Worm (Caenorhabditis elegans) whole organism, mixed stage, embryonic: ENCODE data around the gene F46C5.1.

Source experiments
- blmp-1 ChIP-seq: fragments of 150-350 bp; optimal IDR thresholded peaks from 2 replicates; lab custom pipeline; 2014; ENCODE audit warnings: missing biosample characterization, missing genetic modification characterization
- hlh-1 ChIP-seq: fragments of 150-350 bp; optimal IDR thresholded peaks from 2 replicates; lab custom pipeline; 2014; ENCODE audit warnings: missing biosample characterization, missing genetic modification reagents, missing genetic modification characterization
- lin-13 ChIP-seq: fragments of 150-350 bp; optimal IDR thresholded peaks from 2 replicates; lab custom pipeline; 2014; ENCODE audit warnings: missing biosample characterization, missing genetic modification characterization
- lsy-2 ChIP-seq: fragments of 150-350 bp; optimal IDR thresholded peaks from 2 replicates; lab custom pipeline; 2014; ENCODE audit warnings: missing biosample characterization, missing genetic modification characterization
- mep-1 ChIP-seq: fragments of 150-350 bp; optimal IDR thresholded peaks from 2 replicates; lab custom pipeline; 2017; ENCODE audit warnings: missing biosample characterization, missing genetic modification reagents, missing genetic modification characterization, inconsistent platforms
- nhr-12 ChIP-seq: fragments of 150-350 bp; optimal IDR thresholded peaks from 2 replicates; lab custom pipeline; 2014; ENCODE audit warnings: missing biosample characterization, missing genetic modification characterization
- nhr-2 ChIP-seq: fragments of 150-350 bp; optimal IDR thresholded peaks from 2 replicates; lab custom pipeline; 2014; ENCODE audit warnings: missing biosample characterization, missing genetic modification characterization
- nhr-237 ChIP-seq: fragments of 150-350 bp; optimal IDR thresholded peaks from 2 replicates; lab custom pipeline; 2014; ENCODE audit warnings: missing biosample characterization, missing genetic modification characterization
- nhr-76 ChIP-seq: sonication (generic microtip); optimal IDR thresholded peaks from 2 replicates; lab custom pipeline; 2017; ENCODE audit warnings: missing biosample characterization, missing genetic modification characterization
- pha-4 ChIP-seq: fragments of 150-350 bp; optimal IDR thresholded peaks from 2 replicates; lab custom pipeline; 2018; ENCODE audit warnings: missing biosample characterization, missing genetic modification reagents, missing genetic modification characterization
- sem-2 ChIP-seq: fragments of 200-800 bp; sonication (Bioruptor generic); optimal IDR thresholded peaks from 2 replicates; lab custom pipeline; 2018; ENCODE audit warnings: mild to moderate bottlenecking, missing genetic modification characterization, missing compliant biosample characterization
- snpc-4 ChIP-seq: fragments of 150-350 bp; optimal IDR thresholded peaks from 2 replicates; lab custom pipeline; 2014; ENCODE audit warnings: missing biosample characterization, missing genetic modification characterization
- unc-62 ChIP-seq: fragments of 150-350 bp; optimal IDR thresholded peaks from 2 replicates; lab custom pipeline; 2014; ENCODE audit warnings: missing biosample characterization, missing genetic modification reagents, missing genetic modification characterization

- TF ChIP-seq hlh-1 (tag; lab: Kevin White, UChicago) (no peak), snpc-4 (tag; lab: Kevin White, UChicago) (no peak), sem-2 (GFP tag; lab: Kevin White, UChicago) (no peak), nhr-12 (tag; lab: Kevin White, UChicago) (no peak), mep-1 (no peak), pha-4 (no peak), lsy-2 (tag; lab: Kevin White, UChicago) (no peak), nhr-237 (tag; lab: Kevin White, UChicago) (no peak), blmp-1 (tag; lab: Kevin White, UChicago) (no peak), lin-13 (tag; lab: Kevin White, UChicago) (no peak), nhr-76 (tag; lab: Kevin White, UChicago) (no peak), nhr-2 (tag; lab: Kevin White, UChicago) (no peak), unc-62 (GFP tag; lab: Kevin White, UChicago) (no peak)
Observed at ce11 chrII:8854874-8855273, 33.9 kb upstream of the F46C5.1 start.
